Fruit fly (Drosophila melanogaster) S2 (cell line): ENCODE data around the gene CCDC151.

Experiments
- CG8478 ChIP-seq: fragments of >200 bp; optimal IDR thresholded peaks from 2 replicates; lab custom pipeline; 2018
- CTCF ChIP-seq, 2 experiments: fragments of >200 bp; optimal IDR thresholded peaks; 2 replicates each; lab custom pipeline; 2018

dm6 chr3L:11921213-11921612 lies 40.0 kb downstream of the CCDC151 start, which contains the start of gene CG11588:
- no peak for TF ChIP-seq CG8478 (lab: Kevin White, UChicago)
- TF ChIP-seq CTCF (optimal IDR thresholded peaks at IDR 0.05; lab: Kevin White, UChicago), result no peak
